Worm (Caenorhabditis elegans) whole organism, L4 larva: ENCODE results near the gene fipr-1.

ENCODE experiments used
- F10B5.3 ChIP-seq: sonication (generic microtip); optimal IDR thresholded peaks from 2 replicates; lab custom pipeline; 2016; ENCODE audit warnings: mild to moderate bottlenecking, missing genetic modification characterization, missing compliant biosample characterization
- F44E2.7 ChIP-seq: fragments of 200-800 bp; sonication (Bioruptor generic); IDR thresholded peaks from 2 replicates; pipeline ENCODE4 v2.1.2; 2022; ENCODE audit warnings: missing genetic modification characterization, missing compliant biosample characterization
- R02D3.7 ChIP-seq: fragments of 150-350 bp; sonication (generic microtip); optimal IDR thresholded peaks from 3 replicates; lab custom pipeline; 2014; ENCODE audit warnings: missing biosample characterization, missing genetic modification characterization
- T20F7.1 ChIP-seq: fragments of 200-800 bp; sonication (Bioruptor generic); optimal IDR thresholded peaks from 2 replicates; lab custom pipeline; 2018; ENCODE audit warnings: mild to moderate bottlenecking, missing genetic modification characterization, missing compliant biosample characterization
- Y48G9A.11 ChIP-seq: fragments of 200-800 bp; sonication (Bioruptor generic); IDR thresholded peaks from 2 replicates; pipeline ENCODE4 v1.3.6; 2022; ENCODE audit warnings: missing genetic modification reagents, missing genetic modification characterization, missing compliant biosample characterization
- Y75B8A.6 ChIP-seq: fragments of 200-800 bp; sonication (Bioruptor generic); IDR thresholded peaks from 2 replicates; pipeline ENCODE4 v1.3.6; 2022; ENCODE audit warnings: missing genetic modification reagents, missing genetic modification characterization, missing compliant biosample characterization
- ZK546.5 ChIP-seq, 2 experiments: sonication (generic microtip); optimal IDR thresholded peaks; 2 replicates each; lab custom pipeline; 2017; ENCODE audit warnings: missing biosample characterization in 2 of 2, missing genetic modification characterization in 2 of 2
- aha-1 ChIP-seq: fragments of 150-350 bp; peaks from one replicate; lab custom pipeline; 2014; ENCODE audit warnings: missing biosample characterization, missing genetic modification characterization
- aly-2 ChIP-seq: sonication (generic microtip); optimal IDR thresholded peaks from 2 replicates; lab custom pipeline; 2018; ENCODE audit warnings: missing biosample characterization, missing genetic modification characterization
- ama-1 ChIP-seq: fragments of 150-350 bp; optimal IDR thresholded peaks from 2 replicates; lab custom pipeline; 2014; ENCODE audit warnings: inconsistent platforms, mixed read lengths
- ceh-44 ChIP-seq: fragments of 200-800 bp; sonication (Bioruptor generic); IDR thresholded peaks from 2 replicates; pipeline ENCODE4 v1.3.6; 2022; ENCODE audit warnings: missing genetic modification reagents, missing genetic modification characterization, missing compliant biosample characterization
- ctbp-1 ChIP-seq: fragments of 200-800 bp; sonication (Bioruptor generic); IDR thresholded peaks from 2 replicates; pipeline ENCODE4 v1.3.6; 2022; ENCODE audit warnings: missing genetic modification reagents, missing genetic modification characterization, missing compliant biosample characterization
- daf-12 ChIP-seq: fragments of 150-350 bp; optimal IDR thresholded peaks from 2 replicates; lab custom pipeline; 2014; ENCODE audit warnings: missing biosample characterization, missing genetic modification reagents, missing genetic modification characterization
- daf-16 ChIP-seq, 3 experiments: sonication (generic microtip); optimal IDR thresholded peaks; 2 replicates each; lab custom pipeline; 2016 to 2017; ENCODE audit warnings: missing genetic modification characterization in 3 of 3, missing genetic modification reagents in 3 of 3, mild to moderate bottlenecking in 2 of 3, missing compliant biosample characterization in 2 of 3, missing biosample characterization in 1 of 3, moderate library complexity in 1 of 3
- daf-19 ChIP-seq: fragments of 200-800 bp; sonication (Bioruptor generic); conservative IDR thresholded peaks from 2 replicates; pipeline ENCODE4 v1.3.6; 2022; ENCODE audit warnings: missing genetic modification characterization, missing compliant biosample characterization
- gei-8 ChIP-seq: fragments of 200-800 bp; sonication (Bioruptor generic); optimal IDR thresholded peaks from 2 replicates; lab custom pipeline; 2018; ENCODE audit warnings: mild to moderate bottlenecking, missing genetic modification characterization, missing compliant biosample characterization
- hlh-30 ChIP-seq: sonication (generic microtip); optimal IDR thresholded peaks from 2 replicates; lab custom pipeline; 2017; ENCODE audit warnings: antibody characterized with exemption, mild to moderate bottlenecking, missing genetic modification characterization, missing compliant biosample characterization; ENCODE audit not compliant: insufficient read depth
- jun-1 ChIP-seq: fragments of 150-350 bp; optimal IDR thresholded peaks from 2 replicates; lab custom pipeline; 2014; ENCODE audit warnings: missing biosample characterization, missing genetic modification reagents, missing genetic modification characterization
- lin-29 ChIP-seq: fragments of 200-800 bp; sonication (Bioruptor generic); IDR thresholded peaks from 2 replicates; pipeline ENCODE4 v1.3.6; 2022; ENCODE audit warnings: missing genetic modification reagents, missing genetic modification characterization, missing compliant biosample characterization
- madf-9 ChIP-seq: fragments of 200-800 bp; sonication (Bioruptor generic); conservative IDR thresholded peaks from 2 replicates; pipeline ENCODE4 v1.3.6; 2022; ENCODE audit warnings: missing genetic modification reagents, missing genetic modification characterization, missing compliant biosample characterization
- mdt-29 ChIP-seq: fragments of 200-800 bp; sonication (Bioruptor generic); IDR thresholded peaks from 2 replicates; pipeline ENCODE4 v1.3.6; 2022; ENCODE audit warnings: missing genetic modification reagents, missing genetic modification characterization, missing compliant biosample characterization
- mep-1 ChIP-seq: fragments of 150-350 bp; sonication (generic microtip); optimal IDR thresholded peaks from 3 replicates; lab custom pipeline; 2014; ENCODE audit warnings: missing biosample characterization, missing genetic modification characterization
- mes-2 ChIP-seq: sonication (generic microtip); optimal IDR thresholded peaks from 2 replicates; lab custom pipeline; 2016; ENCODE audit warnings: missing genotype, mild to moderate bottlenecking, missing genetic modification characterization, missing compliant biosample characterization; ENCODE audit not compliant: poor library complexity, severe bottlenecking
- mxl-2 ChIP-seq: fragments of 200-800 bp; sonication (Bioruptor generic); conservative IDR thresholded peaks from 2 replicates; pipeline ENCODE4 v1.3.6; 2022; ENCODE audit warnings: missing genetic modification reagents, missing genetic modification characterization, missing compliant biosample characterization
- mxl-3 ChIP-seq: fragments of 200-800 bp; sonication (Bioruptor generic); optimal IDR thresholded peaks from 2 replicates; lab custom pipeline; 2018; ENCODE audit warnings: mild to moderate bottlenecking, missing genetic modification characterization, missing compliant biosample characterization
- nhr-10 ChIP-seq: fragments of 150-350 bp; optimal IDR thresholded peaks from 2 replicates; lab custom pipeline; 2014; ENCODE audit warnings: missing biosample characterization, missing genetic modification characterization
- nhr-237 ChIP-seq: sonication (generic microtip); optimal IDR thresholded peaks from 2 replicates; lab custom pipeline; 2017; ENCODE audit warnings: missing biosample characterization, missing genetic modification characterization
- nhr-48 ChIP-seq: sonication (generic microtip); optimal IDR thresholded peaks from 2 replicates; lab custom pipeline; 2016; ENCODE audit warnings: mild to moderate bottlenecking, missing genetic modification characterization, missing compliant biosample characterization
- nhr-6 ChIP-seq: fragments of 150-350 bp; optimal IDR thresholded peaks from 2 replicates; lab custom pipeline; 2014; ENCODE audit warnings: missing biosample characterization, missing genetic modification characterization
- nhr-76 ChIP-seq: fragments of 150-350 bp; optimal IDR thresholded peaks from 2 replicates; lab custom pipeline; 2014; ENCODE audit warnings: missing biosample characterization, missing genetic modification characterization
- pha-4 ChIP-seq, 2 experiments: fragments of 150-350 bp in 1 of 2; fragments of 200-800 bp in 1 of 2; sonication (Bioruptor generic) in 1 of 2; IDR thresholded peaks in 1 of 2; optimal IDR thresholded peaks in 1 of 2; 2 replicates each; pipeline versions ENCODE4 v1.3.6 to Lab custom; 2014 to 2022; ENCODE audit warnings: missing genetic modification characterization in 2 of 2, missing genetic modification reagents in 2 of 2, missing biosample characterization in 1 of 2, missing compliant biosample characterization in 1 of 2
- pqm-1 ChIP-seq: sonication (generic microtip); optimal IDR thresholded peaks from 2 replicates; lab custom pipeline; 2017; ENCODE audit warnings: missing biosample characterization, missing genetic modification characterization
- rbr-2 ChIP-seq: sonication (generic microtip); optimal IDR thresholded peaks from 2 replicates; lab custom pipeline; 2016; ENCODE audit warnings: missing genotype, missing genetic modification characterization, missing compliant biosample characterization
- set-16 ChIP-seq: fragments of 200-800 bp; sonication (Bioruptor generic); IDR thresholded peaks from 2 replicates; pipeline ENCODE4 v1.3.6; 2022; ENCODE audit warnings: missing genetic modification reagents, missing genetic modification characterization, missing compliant biosample characterization
- snpc-1.2 ChIP-seq: fragments of 200-800 bp; sonication (Bioruptor generic); IDR thresholded peaks from 2 replicates; pipeline ENCODE4 v1.3.6; 2022; ENCODE audit warnings: missing genetic modification reagents, missing genetic modification characterization, missing compliant biosample characterization
- spr-3 ChIP-seq: fragments of 200-800 bp; sonication (Bioruptor generic); optimal IDR thresholded peaks from 2 replicates; lab custom pipeline; 2018; ENCODE audit warnings: mild to moderate bottlenecking, missing genetic modification characterization, missing compliant biosample characterization
- tag-97 ChIP-seq: fragments of 200-800 bp; sonication (Bioruptor generic); IDR thresholded peaks from 2 replicates; pipeline ENCODE4 v1.3.6; 2022; ENCODE audit warnings: missing genetic modification characterization, missing compliant biosample characterization
- tra-1 ChIP-seq: fragments of 200-800 bp; sonication (Bioruptor generic); IDR thresholded peaks from 2 replicates; pipeline ENCODE4 v1.3.6; 2022; ENCODE audit warnings: missing genetic modification reagents, missing genetic modification characterization, missing compliant biosample characterization
- unc-39 ChIP-seq: sonication (generic microtip); optimal IDR thresholded peaks from 2 replicates; lab custom pipeline; 2017; ENCODE audit warnings: missing biosample characterization, missing genetic modification characterization
- unc-62 ChIP-seq, 3 experiments: fragments of 150-350 bp in 1 of 3; sonication (generic microtip); optimal IDR thresholded peaks in 2 of 3; peaks in 1 of 3; 1 replicate in 1 of 3; 2 replicates in 2 of 3; lab custom pipeline; 2014 to 2017; ENCODE audit warnings: missing biosample characterization in 3 of 3, missing genetic modification characterization in 3 of 3, missing genetic modification reagents in 3 of 3, missing genotype in 1 of 3
- ztf-11 ChIP-seq: fragments of 150-350 bp; optimal IDR thresholded peaks from 2 replicates; lab custom pipeline; 2014; ENCODE audit warnings: missing biosample characterization, missing genetic modification characterization

fipr-1 gene

DNA sequence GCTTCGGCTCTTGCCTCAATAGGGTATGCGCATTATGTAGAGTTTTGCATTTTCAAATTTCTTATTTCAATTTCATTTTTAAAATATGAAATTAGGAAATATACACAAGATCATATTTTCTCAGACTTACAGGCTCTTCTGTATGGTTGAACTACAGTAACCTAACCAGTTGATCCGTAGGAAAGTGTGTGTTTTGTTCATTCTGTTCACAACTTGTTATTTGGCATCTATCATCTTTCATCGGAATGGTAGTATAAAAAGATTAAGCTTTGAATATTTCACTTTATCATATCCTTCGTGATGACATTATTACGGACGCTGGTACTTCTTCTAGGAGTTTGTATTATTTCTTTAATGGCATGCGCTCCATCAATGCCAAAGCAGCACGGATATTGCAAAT, 44.4 kb upstream of the fipr-1 start, which contains the start of gene K01D12.10:
Gene K01D12.10 (plus strand): TSS at position 301 of the 400 bp plus-strand sequence.
- no peak for TF ChIP-seq tag-97 (GFP tag; lab: Robert Waterston, UW)
- no peak for TF ChIP-seq F10B5.3
- no peak for TF ChIP-seq mes-2 (tag; lab: Kevin White, UChicago)
- no peak for TF ChIP-seq aly-2
- no peak for TF ChIP-seq unc-62 (GFP tag; optimal IDR thresholded peaks at IDR 0.05 in 1 of 2; lab: Kevin White, UChicago)
- TF ChIP-seq unc-62 (tag; optimal IDR thresholded peaks at IDR 0.05; lab: Kevin White, UChicago): no peak
- TF ChIP-seq daf-12 (tag; lab: Kevin White, UChicago): no peak

DNA sequence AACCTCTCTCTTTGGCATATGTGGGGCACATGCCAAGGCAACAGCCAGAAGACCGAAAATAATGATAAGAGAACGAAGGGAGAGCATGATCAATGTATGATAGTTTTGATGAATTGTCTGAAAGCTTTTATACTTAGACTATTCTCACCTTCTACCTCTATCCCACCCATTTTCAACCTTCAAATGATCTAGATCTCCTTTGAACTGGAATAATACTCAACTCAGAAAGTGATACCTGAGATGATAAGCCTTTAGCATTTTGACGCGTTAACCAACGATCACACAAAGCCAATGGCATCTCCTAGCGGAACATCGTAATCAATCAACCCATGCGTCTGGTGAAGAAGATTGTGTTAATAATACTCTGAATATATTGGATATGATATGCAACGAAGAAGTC, 43.0 kb upstream of the fipr-1 start, which contains the start of gene K01D12.9:
Gene K01D12.9 (minus strand): TSS at position 101 of the 400 bp plus-strand sequence.
- TF ChIP-seq nhr-48 (tag; lab: Kevin White, UChicago): peak; percentile 2
- no peak for TF ChIP-seq mep-1 (tag; lab: Kevin White, UChicago)
- no peak for TF ChIP-seq ctbp-1 (GFP tag; lab: Robert Waterston, UW)

DNA sequence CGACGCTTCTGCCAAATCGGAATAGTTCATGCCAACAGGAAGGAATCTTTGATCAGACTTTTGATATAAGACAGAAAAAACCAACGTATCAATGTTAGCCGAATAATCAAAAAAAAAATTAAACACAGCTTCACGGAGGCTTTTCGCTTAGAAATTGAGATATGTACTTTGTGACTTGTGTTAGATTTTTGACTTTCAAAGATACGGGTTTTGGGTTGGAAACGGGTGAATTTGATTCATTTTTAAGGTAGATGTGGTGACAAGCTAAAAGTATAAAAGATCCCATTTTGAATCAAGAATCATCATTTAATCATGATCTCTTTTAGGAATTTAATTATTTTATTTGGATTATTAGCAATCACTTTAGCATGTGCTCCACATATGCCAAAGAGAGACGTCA, 40.8 kb upstream of the fipr-1 start, which contains the start of gene K01D12.8:
Gene K01D12.8 (plus strand): TSS at position 301 of the 400 bp plus-strand sequence.
- no peak for TF ChIP-seq nhr-6 (tag; lab: Kevin White, UChicago)
- TF ChIP-seq unc-62 (GFP tag; optimal IDR thresholded peaks at IDR 0.05 in 1 of 2; lab: Kevin White, UChicago): peak in 1 of 2 experiments; percentile 32
- TF ChIP-seq unc-62 (tag; optimal IDR thresholded peaks at IDR 0.05; lab: Kevin White, UChicago): no peak
- TF ChIP-seq, all 104 proteins: peak for 1

DNA sequence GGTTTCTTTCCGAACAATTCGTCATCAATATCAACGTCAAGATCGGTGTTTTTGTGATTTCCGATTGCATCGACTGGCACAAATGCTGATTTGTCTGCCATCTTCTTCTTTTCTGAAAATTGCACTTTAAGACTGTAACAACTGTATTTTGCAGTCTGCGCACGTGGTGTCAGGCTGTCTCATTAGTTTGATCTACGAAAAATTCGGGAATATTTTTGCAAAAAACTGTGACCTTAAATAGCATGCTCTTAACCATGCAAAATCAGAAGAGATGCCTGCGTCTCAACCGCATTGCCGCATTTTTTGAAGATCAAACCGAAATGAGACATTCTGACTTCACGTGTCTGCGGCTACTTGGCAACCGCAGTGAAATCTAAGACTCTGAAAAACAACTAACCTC, 39.8 kb upstream of the fipr-1 start, which contains the start of gene K01D12.7:
Gene K01D12.7 (minus strand): TSS at position 101 of the 400 bp plus-strand sequence.
- TF ChIP-seq tra-1 (no peak), ztf-11 (tag; lab: Kevin White, UChicago) (no peak), pqm-1 (tag; lab: Kevin White, UChicago) (no peak), pha-4 (GFP tag; IDR thresholded peaks at IDR 0.05; lab: Robert Waterston, UW) (no peak), pha-4 (tag; optimal IDR thresholded peaks at IDR 0.05; lab: Kevin White, UChicago) (no peak), nhr-76 (no peak), madf-9 (GFP tag; lab: Robert Waterston, UW) (no peak), unc-39 (no peak), mxl-3 (GFP tag; lab: Kevin White, UChicago) (no peak), gei-8 (no peak), ceh-44 (no peak), ama-1 (lab: Kevin White, UChicago) (no peak), ZK546.5 (tag; optimal IDR thresholded peaks at IDR 0.05; lab: Kevin White, UChicago) (no peak), nhr-10 (tag; lab: Kevin White, UChicago) (no peak), F44E2.7 (no peak), daf-12 (tag; lab: Kevin White, UChicago) (no peak)
- TF ChIP-seq, all 104 proteins: peak for 0

DNA sequence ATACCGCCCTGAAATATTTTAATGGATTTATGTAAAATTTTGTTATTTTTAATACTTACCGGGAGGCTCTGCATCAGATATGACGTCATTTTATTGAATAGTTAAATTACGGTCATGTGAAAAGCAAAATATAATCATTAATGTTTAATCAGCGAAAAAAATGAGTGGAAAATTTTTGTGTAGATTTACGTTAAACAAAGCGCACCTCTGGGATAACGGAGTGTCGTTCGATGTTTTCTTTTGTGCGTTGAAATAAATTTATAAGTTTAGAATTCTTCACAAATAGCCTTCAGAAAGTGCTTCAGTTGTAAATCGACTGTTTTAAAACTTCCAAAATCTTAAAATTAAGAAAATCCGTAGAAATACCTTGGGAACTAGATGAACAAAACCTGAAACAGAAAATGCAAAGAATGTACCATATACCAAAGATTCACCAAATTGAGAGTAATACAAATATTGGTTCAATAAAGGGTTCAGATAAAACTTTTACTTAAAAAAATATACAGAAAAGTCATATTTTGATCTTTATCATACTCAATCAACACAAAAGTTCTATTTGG, 39.2 kb upstream of the fipr-1 start, which contains the start of the genes K01D12.20 and miga-1:
Gene K01D12.20 (minus strand): TSS at position 138 of the 560 bp plus-strand sequence.
Gene miga-1 (minus strand): TSS at position 183 of the 560 bp plus-strand sequence.
- TF ChIP-seq daf-19 (GFP tag; lab: Robert Waterston, UW): no peak
- peak; percentile 97 for TF ChIP-seq T20F7.1 (GFP tag; lab: Kevin White, UChicago)
- no peak for TF ChIP-seq spr-3 (GFP tag; lab: Kevin White, UChicago)
- TF ChIP-seq nhr-237 (tag; lab: Kevin White, UChicago): no peak
- TF ChIP-seq mxl-2 (GFP tag; lab: Robert Waterston, UW): no peak
- no peak for TF ChIP-seq Y75B8A.6 (GFP tag; lab: Robert Waterston, UW)
- no peak for TF ChIP-seq jun-1 (tag; lab: Kevin White, UChicago)
- no peak for TF ChIP-seq ceh-44
- no peak for TF ChIP-seq daf-12 (tag; lab: Kevin White, UChicago)
- TF ChIP-seq mdt-29: no peak
- TF ChIP-seq R02D3.7 (tag; lab: Kevin White, UChicago): peak; percentile 78
- TF ChIP-seq tag-97 (GFP tag; lab: Robert Waterston, UW): no peak
- no peak for TF ChIP-seq lin-29 (GFP tag; lab: Robert Waterston, UW)
- TF ChIP-seq daf-16 (GFP tag; optimal IDR thresholded peaks at IDR 0.05; lab: Kevin White, UChicago): no peak
- TF ChIP-seq daf-16 (tag; optimal IDR thresholded peaks at IDR 0.05; lab: Kevin White, UChicago): peak; percentile 38
- TF ChIP-seq hlh-30 (tag; lab: Kevin White, UChicago): peak; percentile 42
- peak; percentile 92 for TF ChIP-seq nhr-6 (tag; lab: Kevin White, UChicago)
- TF ChIP-seq snpc-1.2: no peak
- TF ChIP-seq Y48G9A.11: peak; percentile 97
- peak; percentile 4 for TF ChIP-seq rbr-2 (tag; lab: Kevin White, UChicago)
- no peak for TF ChIP-seq set-16
- TF ChIP-seq aha-1 (tag; lab: Kevin White, UChicago): peak; percentile 69
